Fruit fly (Drosophila melanogaster) S2 (cell line): ENCODE data around the gene Prx3.

ENCODE experiments used
- CG8478 ChIP-seq: fragments of >200 bp; optimal IDR thresholded peaks from 2 replicates; lab custom pipeline; 2018
- CTCF ChIP-seq, 2 experiments: fragments of >200 bp; optimal IDR thresholded peaks; 2 replicates each; lab custom pipeline; 2018

The Prx3 gene

DNA sequence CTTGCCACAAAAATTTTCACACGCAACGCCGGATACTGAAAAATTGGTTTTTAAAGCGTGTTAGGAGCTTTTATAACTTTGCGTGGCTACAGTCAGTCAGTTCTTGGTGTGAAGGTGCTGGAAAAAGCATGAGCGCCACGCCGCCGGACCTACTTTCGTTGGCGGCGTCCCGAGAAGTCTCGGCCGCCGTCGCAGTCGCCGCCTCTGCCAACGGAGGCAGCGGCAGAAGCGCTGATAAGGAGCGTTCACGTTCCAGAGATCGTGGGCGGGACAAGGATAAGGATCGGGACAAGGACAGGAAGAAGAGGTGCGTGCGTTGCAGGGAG, 5.9 kb downstream of the Prx3 start:
- TF ChIP-seq CG8478 (lab: Kevin White, UChicago): no peak
- no peak for TF ChIP-seq CTCF (optimal IDR thresholded peaks at IDR 0.05; lab: Kevin White, UChicago)

dm6 chr3R:17539789-17540496, 6.4 kb downstream of the Prx3 start, which contains the start of gene SF1:
Gene SF1, plus strand, starts transcription at chr3R:17540421.
- TF ChIP-seq CTCF (optimal IDR thresholded peaks at IDR 0.05; lab: Kevin White, UChicago) (no peak), CG8478 (lab: Kevin White, UChicago) (no peak)

- TF ChIP-seq CG8478 (lab: Kevin White, UChicago) (no peak), CTCF (optimal IDR thresholded peaks at IDR 0.05; lab: Kevin White, UChicago) (no peak)
Observed at dm6 chr3R:17536594-17537158, 9.7 kb downstream of the Prx3 start.

dm6 chr3R:17535106-17535764, 11.1 kb downstream of the Prx3 start:
- no peak for TF ChIP-seq CG8478 (lab: Kevin White, UChicago)
- no peak for TF ChIP-seq CTCF (optimal IDR thresholded peaks at IDR 0.05; lab: Kevin White, UChicago)

DNA sequence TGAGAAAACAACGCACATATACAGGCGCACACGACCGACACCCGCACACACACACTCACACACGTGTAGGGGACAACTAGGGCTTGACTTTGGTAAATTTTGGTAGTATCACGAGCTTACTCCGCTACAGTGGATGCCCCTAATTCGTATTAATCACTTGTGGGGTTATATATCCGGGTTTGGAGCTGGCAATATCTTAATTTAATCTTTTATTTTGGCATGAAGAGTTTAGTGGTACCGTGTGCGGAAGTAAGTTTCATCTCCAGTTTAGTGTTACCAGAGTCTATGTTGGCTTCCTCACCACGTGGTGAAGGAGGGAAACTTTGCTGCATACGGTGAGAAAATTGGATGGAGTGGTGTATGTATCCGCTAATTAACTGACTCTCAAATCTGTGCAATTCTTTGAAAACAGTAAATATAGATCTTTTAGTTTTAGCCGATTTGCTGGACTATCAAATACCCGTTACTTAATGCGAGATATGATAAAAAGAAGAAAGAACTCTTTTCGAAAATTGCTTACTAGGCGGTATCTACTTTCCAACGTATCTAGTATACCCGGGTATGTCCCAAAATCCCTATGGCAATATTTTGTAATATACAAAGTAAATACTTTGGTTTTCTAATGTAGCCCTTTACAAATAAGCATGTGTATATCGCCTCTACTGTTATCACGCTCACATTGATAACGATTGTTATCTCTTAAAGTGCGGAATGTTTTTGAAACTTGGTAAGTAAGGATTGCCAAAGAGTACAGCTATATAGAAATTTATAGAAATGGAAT, 11.8 kb downstream of the Prx3 start, which contains the start of the genes CG5823 and P5cr-2:
Gene CG5823, minus strand, starts transcription at position 263 of the 781 bp plus-strand sequence.
Gene P5cr-2, plus strand, starts transcription at position 491 of the 781 bp plus-strand sequence.
- TF ChIP-seq CG8478 (lab: Kevin White, UChicago) (no peak), CTCF (optimal IDR thresholded peaks at IDR 0.05; lab: Kevin White, UChicago) (peak; percentile 55 to 66)

- TF ChIP-seq CG8478 (lab: Kevin White, UChicago) (no peak), CTCF (optimal IDR thresholded peaks at IDR 0.05; lab: Kevin White, UChicago) (no peak)
Observed at dm6 chr3R:17530400-17530799, 15.9 kb downstream of the Prx3 start.

DNA sequence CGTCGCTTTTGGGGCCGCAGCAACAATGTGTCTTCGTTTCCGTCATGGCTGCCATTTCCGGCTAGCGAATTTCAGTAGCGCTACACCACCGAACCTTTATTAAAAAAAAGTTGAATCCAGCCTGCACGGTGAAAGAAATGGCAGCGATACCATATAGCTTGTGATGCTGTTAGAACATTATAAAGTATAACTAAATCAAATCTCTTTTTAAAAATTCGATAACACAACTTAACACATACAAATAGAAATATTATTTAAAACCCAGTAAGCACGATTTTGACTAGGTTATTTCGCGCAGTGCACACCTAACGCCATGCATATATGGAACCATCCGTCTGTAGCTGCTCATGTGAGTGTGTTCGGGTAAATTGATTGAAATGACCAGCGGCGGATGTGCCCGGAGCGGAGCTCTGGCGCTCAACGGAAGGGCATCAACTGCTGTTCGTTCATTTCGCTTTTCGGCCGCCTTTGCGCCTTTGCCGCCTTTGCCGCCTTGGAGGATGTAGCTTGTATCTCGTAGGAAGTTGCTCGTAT, 20.2 kb downstream of the Prx3 start:
- TF ChIP-seq CTCF (optimal IDR thresholded peaks at IDR 0.05; lab: Kevin White, UChicago) (no peak), CG8478 (lab: Kevin White, UChicago) (no peak)

DNA sequence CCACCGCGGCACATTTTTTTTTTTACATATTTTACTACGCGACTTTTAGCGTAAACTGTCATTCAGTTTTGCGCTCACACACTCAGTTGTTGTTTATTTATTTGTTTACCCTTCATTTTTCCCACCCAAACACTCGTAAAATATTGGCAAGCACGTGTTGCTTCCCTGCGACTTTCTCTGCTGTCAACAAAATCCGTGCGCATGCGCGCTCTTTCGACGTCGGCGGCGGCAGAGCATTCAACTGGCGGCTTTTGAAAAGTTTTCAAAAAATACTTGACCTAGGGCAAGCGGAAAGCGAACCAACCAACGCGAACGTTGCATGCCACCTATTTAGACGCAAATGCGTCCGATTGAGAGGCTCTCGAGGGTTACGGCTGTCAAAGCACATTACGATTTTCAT, 39.5 kb downstream of the Prx3 start:
- no peak for TF ChIP-seq CTCF (optimal IDR thresholded peaks at IDR 0.05; lab: Kevin White, UChicago)
- TF ChIP-seq CG8478 (lab: Kevin White, UChicago): no peak

DNA sequence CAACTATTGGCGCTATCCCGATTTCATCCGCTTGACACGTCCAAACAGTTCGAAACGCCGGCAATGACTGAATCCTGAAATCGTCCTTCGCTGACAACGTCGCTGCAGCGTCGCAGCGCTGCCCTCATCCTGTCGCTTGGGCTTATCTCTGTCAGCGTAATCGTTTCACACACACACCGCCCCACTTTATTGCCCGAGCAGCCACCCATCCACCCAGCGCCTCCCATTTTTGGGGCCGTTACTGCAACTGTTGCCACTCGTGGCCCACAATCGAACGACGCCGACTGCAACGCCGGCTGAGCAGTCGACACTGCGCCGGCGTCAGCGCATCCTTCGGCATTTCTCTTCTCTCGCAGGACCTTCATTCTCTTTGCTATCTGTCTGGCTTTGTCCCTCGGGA, 40.7 kb downstream of the Prx3 start, which contains the start of gene Dscam3:
Gene Dscam3, minus strand, starts transcription at position 69 of the 400 bp plus-strand sequence.
- TF ChIP-seq CG8478 (lab: Kevin White, UChicago): no peak
- TF ChIP-seq CTCF (optimal IDR thresholded peaks at IDR 0.05; lab: Kevin White, UChicago): no peak

DNA sequence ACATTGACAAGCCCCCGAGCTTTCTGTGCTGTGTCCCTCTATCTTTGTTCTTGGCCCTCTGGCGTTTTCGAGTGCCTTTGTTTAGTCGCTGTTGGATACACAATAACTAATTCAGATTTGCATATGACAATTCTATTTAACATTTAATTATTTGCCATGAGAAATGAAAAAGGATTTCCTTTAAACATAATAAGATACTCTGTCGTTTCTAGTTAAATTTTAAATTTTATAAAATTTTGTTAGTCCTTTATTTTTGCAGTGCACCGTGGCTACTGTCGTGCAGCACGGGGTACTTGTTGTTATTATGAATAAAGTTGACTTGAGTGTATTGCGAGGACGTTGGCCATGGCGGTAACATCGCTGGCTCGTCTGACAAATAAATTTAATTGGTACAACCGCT, 43.5 kb downstream of the Prx3 start:
- TF ChIP-seq CTCF (optimal IDR thresholded peaks at IDR 0.05; lab: Kevin White, UChicago) (no peak), CG8478 (lab: Kevin White, UChicago) (no peak)

DNA sequence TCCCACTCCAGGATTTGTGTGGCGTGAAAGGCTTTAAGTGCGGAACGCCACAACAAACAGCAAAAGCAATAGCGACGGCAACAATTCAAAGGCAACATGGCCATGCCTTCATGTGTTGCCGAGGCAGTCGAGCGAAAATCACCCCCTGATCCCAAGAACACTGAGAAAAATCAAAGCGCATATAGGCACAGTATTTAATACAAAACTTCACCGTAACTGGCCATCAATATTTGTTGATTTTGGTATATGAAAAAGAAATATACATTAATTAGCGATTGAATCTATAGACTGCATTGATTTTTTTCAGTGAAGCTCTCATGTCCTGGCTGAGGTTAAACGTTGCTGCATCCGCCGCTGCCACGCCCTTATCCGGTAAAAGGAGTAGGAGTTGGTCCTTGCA, 45.2 kb downstream of the Prx3 start:
- TF ChIP-seq CG8478 (lab: Kevin White, UChicago) (no peak), CTCF (optimal IDR thresholded peaks at IDR 0.05; lab: Kevin White, UChicago) (no peak)
